Worm (Caenorhabditis elegans): ENCODE measurements around the gene grl-17.

DNA sequence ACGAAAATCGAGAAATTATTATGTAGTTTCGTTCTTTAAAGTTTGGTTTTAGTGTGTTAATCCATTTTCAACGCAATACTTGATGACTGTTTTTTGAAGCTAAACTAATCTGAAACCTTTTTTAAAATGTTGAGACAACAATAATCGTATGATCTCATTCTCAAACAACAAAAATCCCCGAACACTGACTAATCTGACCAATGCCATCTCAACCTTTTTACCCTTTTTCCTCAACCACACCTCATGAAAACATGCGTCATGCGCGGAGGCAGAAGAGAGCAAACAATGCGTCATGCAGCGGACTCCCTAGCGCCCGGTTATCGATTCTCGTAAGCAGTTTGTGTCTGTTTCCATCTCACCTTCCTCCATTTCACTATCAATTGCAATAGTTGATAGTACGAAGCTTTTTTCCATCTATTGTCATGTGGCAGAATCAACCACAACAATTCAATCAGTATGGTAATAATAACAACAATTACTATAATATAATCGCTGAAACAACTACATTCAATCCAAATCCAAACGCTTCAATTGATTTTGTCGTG is 8.0 kb upstream of the grl-17 start, which contains the start of gene C50B8.4:
- TF ChIP-seq nhr-237 (tag; optimal IDR thresholded peaks at IDR 0.05) (no peak), mep-1 (tag; optimal IDR thresholded peaks at IDR 0.05) (no peak), ztf-11 (tag; optimal IDR thresholded peaks at IDR 0.05) (no peak), nhr-28 (tag; optimal IDR thresholded peaks at IDR 0.05) (no peak), elt-3 (tag; optimal IDR thresholded peaks at IDR 0.05) (no peak), lsy-2 (tag; optimal IDR thresholded peaks at IDR 0.05) (no peak), blmp-1 (tag; optimal IDR thresholded peaks at IDR 0.05) (no peak), ces-1 (GFP tag; optimal IDR thresholded peaks at IDR 0.05) (no peak), unc-62 (GFP tag; optimal IDR thresholded peaks at IDR 0.05) (no peak), snpc-4 (tag; optimal IDR thresholded peaks at IDR 0.05) (no peak), mab-5 (tag; optimal IDR thresholded peaks at IDR 0.05) (no peak)
